Fruit fly (Drosophila melanogaster) whole organism, wandering third instar larva: ENCODE results near the gene Wdr33.

Source experiments
- Abd-B ChIP-seq: fragments of >200 bp; optimal IDR thresholded peaks from 2 replicates; lab custom pipeline; 2017; ENCODE audit warnings: missing biosample characterization, missing genetic modification characterization
- CG32264 ChIP-seq: fragments of 200-800 bp; sonication (Bioruptor generic); optimal IDR thresholded peaks from 2 replicates; lab custom pipeline; 2016; ENCODE audit warnings: missing biosample characterization, missing genetic modification characterization
- CG9705 ChIP-seq: fragments of 200-800 bp; sonication (Bioruptor generic); optimal IDR thresholded peaks from 2 replicates; lab custom pipeline; 2018; ENCODE audit warnings: missing biosample characterization, mild to moderate bottlenecking, missing genetic modification characterization
- CrebA ChIP-seq: fragments of 200-800 bp; sonication (Bioruptor generic); optimal IDR thresholded peaks from 2 replicates; lab custom pipeline; 2016; ENCODE audit warnings: missing biosample characterization, mild to moderate bottlenecking, missing genetic modification characterization, borderline replicate concordance
- Dfd ChIP-seq: fragments of >200 bp; optimal IDR thresholded peaks from 2 replicates; lab custom pipeline; 2017; ENCODE audit warnings: missing biosample characterization, missing genetic modification characterization
- Dif ChIP-seq: fragments of 200-275, 200-300 bp; sonication (Bioruptor generic); optimal IDR thresholded peaks from 2 replicates; lab custom pipeline; 2018; ENCODE audit warnings: missing biosample characterization, missing genetic modification characterization; ENCODE audit not compliant: partially characterized antibody
- HLH106 ChIP-seq: fragments of 200-800 bp; optimal IDR thresholded peaks from 3 replicates; lab custom pipeline; 2019; ENCODE audit warnings: missing biosample characterization, mild to moderate bottlenecking, missing genetic modification characterization, moderate library complexity
- Hnf4 ChIP-seq: fragments of 200-800 bp; sonication (Bioruptor generic); optimal IDR thresholded peaks from 2 replicates; lab custom pipeline; 2016; ENCODE audit warnings: missing biosample characterization, mild to moderate bottlenecking, missing genetic modification characterization
- Hr78 ChIP-seq: fragments of >200 bp; optimal IDR thresholded peaks from 2 replicates; lab custom pipeline; 2017; ENCODE audit warnings: missing biosample characterization, missing genetic modification characterization
- Jra ChIP-seq: sonication (Bioruptor generic); optimal IDR thresholded peaks from 2 replicates; lab custom pipeline; 2016; ENCODE audit warnings: missing biosample characterization, missing genetic modification characterization
- Mio ChIP-seq: sonication (Bioruptor generic); optimal IDR thresholded peaks from 2 replicates; lab custom pipeline; 2016; ENCODE audit warnings: missing biosample characterization, missing genetic modification characterization
- Myc ChIP-seq: fragments of >200 bp; optimal IDR thresholded peaks from 2 replicates; lab custom pipeline; 2017
- N ChIP-seq: fragments of >200 bp; optimal IDR thresholded peaks from 2 replicates; lab custom pipeline; 2018; ENCODE audit warnings: missing biosample characterization, missing external identifiers, missing genetic modification characterization
- OdsH ChIP-seq: fragments of 200-800 bp; sonication (Bioruptor generic); optimal IDR thresholded peaks from 2 replicates; lab custom pipeline; 2016; ENCODE audit warnings: missing biosample characterization, mild to moderate bottlenecking, missing genetic modification characterization
- Rel ChIP-seq, 2 experiments: fragments of 200-800 bp; sonication (Bioruptor generic) in 1 of 2; optimal IDR thresholded peaks; 2 replicates in 1 of 2; 3 replicates in 1 of 2; lab custom pipeline; 2016 to 2019; ENCODE audit warnings: mild to moderate bottlenecking in 2 of 2, missing biosample characterization in 2 of 2, missing genetic modification characterization in 2 of 2, moderate library complexity in 1 of 2
- Sp1 ChIP-seq: fragments of 200-800 bp; sonication (Bioruptor generic); optimal IDR thresholded peaks from 3 replicates; lab custom pipeline; 2019; ENCODE audit warnings: missing biosample characterization, mild to moderate bottlenecking, missing genetic modification characterization, moderate library complexity
- Vsx2 ChIP-seq: fragments of 200-300, 225-300 bp; sonication (Bioruptor generic); optimal IDR thresholded peaks from 2 replicates; lab custom pipeline; 2018; ENCODE audit warnings: missing biosample characterization, missing genetic modification characterization; ENCODE audit not compliant: partially characterized antibody
- br ChIP-seq: fragments of 200-800 bp; sonication (Bioruptor generic); optimal IDR thresholded peaks from 2 replicates; lab custom pipeline; 2016; ENCODE audit warnings: missing biosample characterization, missing genetic modification characterization
- brk ChIP-seq: fragments of 200-800 bp; sonication (Bioruptor generic); optimal IDR thresholded peaks from 2 replicates; lab custom pipeline; 2016; ENCODE audit warnings: missing biosample characterization, mild to moderate bottlenecking, missing genetic modification characterization
- dl ChIP-seq, 2 experiments: fragments of 175-275, 200-275 bp in 1 of 2; fragments of 200-275 bp in 1 of 2; sonication (Bioruptor generic); optimal IDR thresholded peaks; lab custom pipeline; 2018; ENCODE audit warnings: mild to moderate bottlenecking in 2 of 2, missing biosample characterization in 2 of 2, missing genetic modification characterization in 2 of 2, moderate library complexity in 2 of 2; ENCODE audit not compliant: partially characterized antibody in 2 of 2, insufficient read depth in 1 of 2
- dmrt93B ChIP-seq: fragments of 200-800 bp; sonication (Bioruptor generic); optimal IDR thresholded peaks from 2 replicates; lab custom pipeline; 2018; ENCODE audit warnings: missing biosample characterization, mild to moderate bottlenecking, missing genetic modification characterization
- dsf ChIP-seq: sonication (Bioruptor generic); optimal IDR thresholded peaks from 2 replicates; lab custom pipeline; 2016; ENCODE audit warnings: missing biosample characterization, missing genetic modification characterization, borderline replicate concordance
- ey ChIP-seq: fragments of 200-800 bp; sonication (Bioruptor generic); optimal IDR thresholded peaks from 2 replicates; lab custom pipeline; 2016; ENCODE audit warnings: missing biosample characterization, missing genetic modification characterization
- foxo ChIP-seq, 2 experiments: fragments of 200-800 bp; sonication (Bioruptor generic); optimal IDR thresholded peaks; 2 replicates in 1 of 2; 3 replicates in 1 of 2; lab custom pipeline; 2016 to 2017; ENCODE audit warnings: missing biosample characterization in 2 of 2, missing genetic modification characterization in 2 of 2
- fru ChIP-seq: fragments of 200-800 bp; sonication (Bioruptor generic); optimal IDR thresholded peaks from 3 replicates; lab custom pipeline; 2016; ENCODE audit warnings: missing biosample characterization, mild to moderate bottlenecking, missing genetic modification characterization
- h ChIP-seq: fragments of 200-800 bp; sonication (Bioruptor generic); optimal IDR thresholded peaks from 3 replicates; lab custom pipeline; 2016; ENCODE audit warnings: missing biosample characterization, mild to moderate bottlenecking, missing genetic modification characterization
- jim ChIP-seq: fragments of 175-275, 200-325 bp; sonication (Bioruptor generic); optimal IDR thresholded peaks from 2 replicates; lab custom pipeline; 2016; ENCODE audit warnings: missing biosample characterization, mild to moderate bottlenecking, missing genetic modification characterization
- lola ChIP-seq: fragments of >200 bp; optimal IDR thresholded peaks from 2 replicates; lab custom pipeline; 2017; ENCODE audit warnings: missing biosample characterization, missing genetic modification characterization
- pan ChIP-seq: fragments of >200 bp; optimal IDR thresholded peaks from 2 replicates; lab custom pipeline; 2017
- psq ChIP-seq: fragments of 200-800 bp; sonication (Bioruptor generic); optimal IDR thresholded peaks from 3 replicates; lab custom pipeline; 2017; ENCODE audit warnings: missing biosample characterization, mild to moderate bottlenecking, missing genetic modification characterization, moderate library complexity
- rgr ChIP-seq: fragments of 200-800 bp; sonication (Bioruptor generic); optimal IDR thresholded peaks from 3 replicates; lab custom pipeline; 2016; ENCODE audit warnings: missing biosample characterization, mild to moderate bottlenecking, missing genetic modification characterization
- sage ChIP-seq: fragments of 200-800 bp; sonication (Bioruptor generic); optimal IDR thresholded peaks from 2 replicates; lab custom pipeline; 2016; ENCODE audit warnings: missing biosample characterization, mild to moderate bottlenecking, missing genetic modification characterization
- sv ChIP-seq: fragments of 200-800 bp; sonication (Bioruptor generic); optimal IDR thresholded peaks from 3 replicates; lab custom pipeline; 2016; ENCODE audit warnings: missing biosample characterization, missing genetic modification characterization
- tai ChIP-seq: sonication (Bioruptor generic); optimal IDR thresholded peaks from 2 replicates; lab custom pipeline; 2016; ENCODE audit warnings: missing biosample characterization, missing genetic modification characterization
- usp ChIP-seq: fragments of >200 bp; optimal IDR thresholded peaks from 2 replicates; lab custom pipeline; 2017; ENCODE audit warnings: missing biosample characterization, missing genetic modification characterization
- woc ChIP-seq: sonication (Bioruptor generic); optimal IDR thresholded peaks from 2 replicates; lab custom pipeline; 2016; ENCODE audit warnings: missing biosample characterization, mild to moderate bottlenecking, missing genetic modification characterization

The Wdr33 gene

DNA sequence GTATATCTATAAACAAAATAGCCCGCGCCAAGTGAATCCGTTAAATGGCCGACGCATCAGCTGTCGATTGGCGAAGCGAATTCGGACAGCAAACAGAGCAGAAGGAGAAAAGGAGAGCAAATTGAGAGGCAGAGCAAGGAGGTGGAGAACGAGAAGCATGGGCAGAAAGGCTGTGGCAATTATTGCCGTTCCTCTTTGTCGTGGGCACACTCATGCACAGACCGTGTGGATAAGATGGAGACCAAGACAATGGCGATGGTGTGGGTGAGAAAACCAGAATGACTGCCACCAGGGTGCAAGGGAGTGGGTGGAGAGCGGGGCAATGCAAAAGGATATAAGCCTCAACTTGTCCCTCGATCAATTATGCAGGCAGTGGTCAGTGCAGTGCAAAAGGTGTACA, 49.3 kb upstream of the Wdr33 start:
- TF ChIP-seq Dif (GFP tag; lab: Kevin White, UChicago) (no peak), CG9705 (GFP tag; lab: Kevin White, UChicago) (no peak), fru (GFP tag; lab: Kevin White, UChicago) (peak; percentile 31), dl (GFP tag; optimal IDR thresholded peaks at IDR 0.05; lab: Kevin White, UChicago; ENCODE audit: insufficient read depth in 1 of 2, partially characterized antibody in 2 of 2) (peak in 1 of 2 experiments; percentile 28), br (GFP tag; lab: Kevin White, UChicago) (no peak), woc (no peak), h (GFP tag; lab: Kevin White, UChicago) (no peak), psq (GFP tag; lab: Kevin White, UChicago) (peak; percentile 98)

DNA sequence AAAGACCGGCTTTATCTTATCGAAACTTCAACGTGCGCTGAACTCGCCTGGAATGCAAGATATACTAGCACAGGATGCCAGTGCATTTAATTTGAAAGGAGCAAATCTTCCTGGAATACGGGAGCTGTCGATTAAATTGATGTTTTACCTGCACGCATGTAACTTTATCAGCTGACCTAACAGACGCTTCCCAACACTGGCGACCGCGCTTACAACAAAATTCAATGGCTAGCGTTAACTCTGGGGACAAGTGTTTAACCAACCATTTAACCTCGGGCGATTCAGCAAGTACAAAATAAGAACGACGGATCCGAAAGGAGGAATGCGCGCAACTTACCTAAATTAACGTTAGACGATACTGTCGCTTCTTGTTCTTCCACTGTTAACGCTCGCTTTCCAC, 48.7 kb upstream of the Wdr33 start:
- TF ChIP-seq rgr (GFP tag; lab: Kevin White, UChicago): no peak
- TF ChIP-seq Abd-B (GFP tag; lab: Kevin White, UChicago): no peak
- TF ChIP-seq Hnf4 (GFP tag; lab: Kevin White, UChicago): no peak
- no peak for TF ChIP-seq psq (GFP tag; lab: Kevin White, UChicago)
- no peak for TF ChIP-seq Hr78
- no peak for TF ChIP-seq tai (GFP tag; lab: Kevin White, UChicago)
- no peak for TF ChIP-seq dsf
- no peak for TF ChIP-seq jim (GFP tag; lab: Kevin White, UChicago)

DNA sequence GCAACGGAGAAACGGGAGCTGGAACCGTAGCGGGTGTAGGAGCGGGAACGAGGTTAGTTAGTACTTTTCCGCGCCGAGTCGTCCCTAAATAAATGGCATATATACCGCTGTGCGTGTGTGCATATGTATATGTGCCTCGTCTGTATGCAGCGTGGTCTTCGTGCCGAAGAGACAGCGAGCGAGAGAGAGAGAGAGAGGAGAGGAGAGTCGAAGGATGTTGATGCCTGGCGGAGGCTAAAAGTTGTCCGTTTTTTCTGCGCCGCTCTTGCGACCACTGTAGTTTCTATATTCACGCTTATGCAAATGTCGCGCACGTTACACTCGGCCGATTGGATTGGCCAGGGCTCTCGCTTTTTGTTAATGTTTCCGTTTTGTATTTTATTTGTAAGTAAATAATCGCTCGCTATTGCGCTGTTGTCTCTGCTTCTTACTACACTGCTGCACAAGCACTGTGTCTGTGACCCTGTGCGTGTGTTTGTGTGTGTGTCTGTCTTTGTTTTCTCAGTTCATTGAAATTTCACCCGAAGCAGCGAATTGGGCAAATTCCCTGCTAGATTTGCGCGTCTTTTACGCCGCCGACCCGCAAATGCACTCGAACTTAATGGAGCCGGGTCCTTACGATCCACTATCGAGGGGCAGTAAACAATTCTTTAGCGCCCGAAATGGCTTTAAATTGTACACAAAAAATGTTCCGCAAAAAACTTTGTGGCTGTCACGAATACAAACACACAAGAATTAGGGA, 47.9 kb upstream of the Wdr33 start, which contains the start of gene Rga:
Rga (minus strand) TSS at position 741 of the 742 bp plus-strand sequence.
- TF ChIP-seq psq (GFP tag; lab: Kevin White, UChicago): peak; percentile 24
- TF ChIP-seq Abd-B (GFP tag; lab: Kevin White, UChicago): no peak
- TF ChIP-seq Dif (GFP tag; lab: Kevin White, UChicago): peak; percentile 38
- TF ChIP-seq N: peak; percentile 6
- TF ChIP-seq fru (GFP tag; lab: Kevin White, UChicago): peak; percentile 13
- TF ChIP-seq brk (GFP tag; lab: Kevin White, UChicago): no peak

DNA sequence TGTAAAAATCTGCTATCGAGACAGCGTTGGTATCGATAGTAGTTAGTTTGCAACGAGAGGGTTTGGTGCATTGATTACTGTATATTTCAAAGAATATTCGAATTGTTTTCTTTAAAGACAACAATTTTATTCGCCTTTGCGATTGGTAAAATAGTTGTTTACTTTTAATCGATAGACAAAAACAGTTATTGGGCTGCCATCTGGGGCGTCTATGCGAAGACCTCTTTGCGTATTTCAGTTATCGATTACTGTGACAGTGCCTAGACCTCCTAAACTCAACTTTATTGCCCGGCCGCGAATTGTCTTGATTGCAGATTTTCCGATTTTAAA, 47.4 kb upstream of the Wdr33 start, which contains the start of gene Atu:
Atu (plus strand) TSS at position 245 of the 330 bp plus-strand sequence.
- TF ChIP-seq Rel (GFP tag; optimal IDR thresholded peaks at IDR 0.05; lab: Kevin White, UChicago) (no peak), Rel (tag; optimal IDR thresholded peaks at IDR 0.05; lab: Kevin White, UChicago) (peak; percentile 16), CG32264 (GFP tag; lab: Kevin White, UChicago) (no peak), OdsH (GFP tag; lab: Kevin White, UChicago) (no peak), HLH106 (peak; percentile 31), Jra (GFP tag; lab: Kevin White, UChicago) (peak; percentile 58), usp (GFP tag; lab: Kevin White, UChicago) (no peak), dsf (no peak), CrebA (GFP tag; lab: Kevin White, UChicago) (no peak), foxo (GFP tag; optimal IDR thresholded peaks at IDR 0.05; lab: Kevin White, UChicago) (peak in 1 of 2 experiments; percentile 45), N (no peak), lola (no peak), tai (GFP tag; lab: Kevin White, UChicago) (no peak), Abd-B (GFP tag; lab: Kevin White, UChicago) (no peak), Sp1 (GFP tag; lab: Kevin White, UChicago) (no peak), jim (GFP tag; lab: Kevin White, UChicago) (no peak), Hnf4 (GFP tag; lab: Kevin White, UChicago) (peak; percentile 51), Dfd (GFP tag; lab: Kevin White, UChicago) (no peak), ey (peak; percentile 3), brk (GFP tag; lab: Kevin White, UChicago) (no peak), sage (GFP tag; lab: Kevin White, UChicago) (no peak), fru (GFP tag; lab: Kevin White, UChicago) (peak; percentile 43), h (GFP tag; lab: Kevin White, UChicago) (peak; percentile 53), rgr (GFP tag; lab: Kevin White, UChicago) (peak; percentile 65), Mio (GFP tag; lab: Kevin White, UChicago) (no peak), Vsx2 (no peak), psq (GFP tag; lab: Kevin White, UChicago) (no peak), dmrt93B (no peak), Hr78 (no peak), sv (GFP tag; lab: Kevin White, UChicago) (peak; percentile 29), CG9705 (GFP tag; lab: Kevin White, UChicago) (no peak), pan (no peak), br (GFP tag; lab: Kevin White, UChicago) (no peak), Dif (GFP tag; lab: Kevin White, UChicago) (peak; percentile 68), Myc (lab: Kevin White, UChicago) (no peak)
